Fruit fly (Drosophila melanogaster): ENCODE results near the gene Npl4.

The Npl4 gene

dm6 chr3R:25631079-25631478 lies 6.6 kb upstream of the Npl4 start (continued):
- 0 out of 3 replicates have a peak, but pooled peaks have one; percentile 17 for TF ChIP-seq gce (GFP tag; IDR thresholded peaks at IDR 0.05)
- peak; percentile 49; the same call in 1 of the 2 replicates for TF ChIP-seq dimm (GFP tag; IDR thresholded peaks at IDR 0.05)
- TF ChIP-seq trem (tag; optimal IDR thresholded peaks at IDR 0.05) = peak; percentile 38
- peak; percentile 37 for TF ChIP-seq CG12769 (tag; optimal IDR thresholded peaks at IDR 0.05)
- peak; percentile 56 for TF ChIP-seq CG5180 (GFP tag; optimal IDR thresholded peaks at IDR 0.05)
- no peak for TF ChIP-seq CG2199 (GFP tag; IDR thresholded peaks at IDR 0.05)
- TF ChIP-seq ranshi (GFP tag; IDR thresholded peaks at IDR 0.05) = peak; percentile 78; the same call in 1 of the 2 replicates
- peak; percentile 74 for TF ChIP-seq CG15269 (tag; optimal IDR thresholded peaks at IDR 0.05)
- no peak for TF ChIP-seq twi (tag; optimal IDR thresholded peaks at IDR 0.05)
- no peak for TF ChIP-seq stwl (tag; optimal IDR thresholded peaks at IDR 0.05)
- no peak for TF ChIP-seq CG9876 (GFP tag; optimal IDR thresholded peaks at IDR 0.05)
- TF ChIP-seq CG6791 (GFP tag; IDR thresholded peaks at IDR 0.05; ENCODE audit: partially characterized antibody) = no peak
- TF ChIP-seq NC2β (GFP tag; optimal IDR thresholded peaks at IDR 0.05) = peak; percentile 20
- peak; percentile 10 for TF ChIP-seq CG13123 (GFP tag; optimal IDR thresholded peaks at IDR 0.05)
- no peak for TF ChIP-seq h (optimal IDR thresholded peaks at IDR 0.05)
- TF ChIP-seq maf-S (GFP tag; optimal IDR thresholded peaks at IDR 0.05) = peak; percentile 25
- TF ChIP-seq CG3163 (GFP tag; optimal IDR thresholded peaks at IDR 0.05) = no peak
- no peak for TF ChIP-seq psq (GFP tag; optimal IDR thresholded peaks at IDR 0.05)
- peak; percentile 55 for TF ChIP-seq CG12219 (GFP tag; optimal IDR thresholded peaks at IDR 0.05)
- TF ChIP-seq NFAT (GFP tag; IDR thresholded peaks at IDR 0.05) = no peak; the same call in 1 of the 2 replicates
- peak; percentile 49; the same call in 1 of the 3 replicates for TF ChIP-seq otp (GFP tag; IDR thresholded peaks at IDR 0.05)
- TF ChIP-seq scrt (GFP tag; optimal IDR thresholded peaks at IDR 0.05) = peak; percentile 59
- TF ChIP-seq CG18262 (tag; optimal IDR thresholded peaks at IDR 0.05) = peak; percentile 62
- TF ChIP-seq CG30403 (GFP tag; optimal IDR thresholded peaks at IDR 0.05) = peak; percentile 60
- no peak for TF ChIP-seq corto (GFP tag; optimal IDR thresholded peaks at IDR 0.05)
- peak; percentile 27 for TF ChIP-seq CG6254 (GFP tag; optimal IDR thresholded peaks at IDR 0.05)
- peak; percentile 14 for TF ChIP-seq eyg (GFP tag; optimal IDR thresholded peaks at IDR 0.05)
- TF ChIP-seq Dek (tag; optimal IDR thresholded peaks at IDR 0.05) = peak; percentile 57
- no peak for TF ChIP-seq slp2 (GFP tag; optimal IDR thresholded peaks at IDR 0.05)
- TF ChIP-seq CG11093 (GFP tag; IDR thresholded peaks at IDR 0.05) = 0 out of 3 replicates have a peak, but pooled peaks have one; percentile 42
- TF ChIP-seq ac (GFP tag; optimal IDR thresholded peaks at IDR 0.05) = no peak
- no peak for TF ChIP-seq Lpt (GFP tag; optimal IDR thresholded peaks at IDR 0.05)
- no peak for TF ChIP-seq CG31224 (GFP tag; IDR thresholded peaks at IDR 0.05)
- peak; percentile 73 for TF ChIP-seq CG13424 (tag; optimal IDR thresholded peaks at IDR 0.05)
- no peak for TF ChIP-seq inv (GFP tag; IDR thresholded peaks at IDR 0.05; ENCODE audit: partially characterized antibody)
- TF ChIP-seq exex (tag; optimal IDR thresholded peaks at IDR 0.05) = no peak
- TF ChIP-seq Asciz (GFP tag; optimal IDR thresholded peaks at IDR 0.05) = peak; percentile 62
- peak; percentile 55; the same call in 2 of the 3 replicates for TF ChIP-seq Optix (GFP tag; IDR thresholded peaks at IDR 0.05)
- peak; percentile 24 for TF ChIP-seq CG15011 (GFP tag; optimal IDR thresholded peaks at IDR 0.05)
- peak; percentile 72 for TF ChIP-seq PHDP (tag; optimal IDR thresholded peaks at IDR 0.05)
- peak; percentile 49; the same call in 1 of the 2 replicates for TF ChIP-seq CG11247 (GFP tag; IDR thresholded peaks at IDR 0.05)
- TF ChIP-seq CG10431 (GFP tag; optimal IDR thresholded peaks at IDR 0.05) = peak; percentile 23
- TF ChIP-seq CG14860 (GFP tag; IDR thresholded peaks at IDR 0.05; ENCODE audit: partially characterized antibody) = no peak
- peak; percentile 40 for TF ChIP-seq CG18764 (GFP tag; optimal IDR thresholded peaks at IDR 0.05)
- peak; percentile 49 for TF ChIP-seq CHES-1-like (GFP tag; optimal IDR thresholded peaks at IDR 0.05)
- TF ChIP-seq zfh1 (GFP tag; IDR thresholded peaks at IDR 0.05) = peak; percentile 72
- peak; percentile 46; the same call in 2 of the 3 replicates for TF ChIP-seq CG11456 (GFP tag; IDR thresholded peaks at IDR 0.05)
- TF ChIP-seq Antp (GFP tag; optimal IDR thresholded peaks at IDR 0.05) = peak; percentile 83
- TF ChIP-seq GATAe (GFP tag; conservative IDR thresholded peaks at IDR 0.05) = no peak
- TF ChIP-seq CG10147 (GFP tag; optimal IDR thresholded peaks at IDR 0.05) = peak; percentile 64
- peak; percentile 36 for TF ChIP-seq vfl (GFP tag; optimal IDR thresholded peaks at IDR 0.05)
